Worm (Caenorhabditis elegans) whole organism, midembryonic: ENCODE measurements around the gene sri-19.

Experiments
- T22C8.4 ChIP-seq: fragments of 200-800 bp; sonication (Bioruptor generic); IDR thresholded peaks from 2 replicates; pipeline ENCODE4 v1.3.6; 2022; ENCODE audit warnings: missing genetic modification characterization, missing compliant biosample characterization
- cog-1 ChIP-seq: sonication (generic microtip); optimal IDR thresholded peaks from 2 replicates; lab custom pipeline; 2016; ENCODE audit warnings: missing genetic modification characterization, missing compliant biosample characterization
- flt-1 ChIP-seq: fragments of 200-800 bp; sonication (Bioruptor generic); IDR thresholded peaks from 2 replicates; pipeline ENCODE4 v1.3.6; 2022; ENCODE audit warnings: missing genetic modification characterization, missing compliant biosample characterization
- med-1 ChIP-seq: sonication (generic microtip); optimal IDR thresholded peaks from 2 replicates; lab custom pipeline; 2017; ENCODE audit warnings: missing genetic modification characterization, mild to moderate bottlenecking, missing compliant biosample characterization, antibody characterized with exemption, missing genetic modification reagents; ENCODE audit not compliant: insufficient read depth
- ref-1 ChIP-seq: fragments of 200-800 bp; sonication (Bioruptor generic); conservative IDR thresholded peaks from 2 replicates; pipeline ENCODE4 v1.3.6; 2022; ENCODE audit warnings: missing genetic modification reagents, missing genetic modification characterization, missing compliant biosample characterization
- tab-1 ChIP-seq: fragments of 200-800 bp; sonication (Bioruptor generic); IDR thresholded peaks from 2 replicates; pipeline ENCODE4 v1.3.6; 2022; ENCODE audit warnings: missing genetic modification characterization, missing compliant biosample characterization
- ztf-23 ChIP-seq: fragments of 200-800 bp; sonication (Bioruptor generic); IDR thresholded peaks from 2 replicates; pipeline ENCODE4 v1.3.6; 2022; ENCODE audit warnings: missing genetic modification reagents, missing genetic modification characterization, missing compliant biosample characterization

- TF ChIP-seq cog-1 (no peak), flt-1 (no peak), med-1 (GFP tag; lab: Kevin White, UChicago) (no peak), tab-1 (GFP tag; lab: Robert Waterston, UW) (no peak), ztf-23 (GFP tag; lab: Robert Waterston, UW) (no peak), ref-1 (no peak), T22C8.4 (GFP tag; lab: Robert Waterston, UW) (no peak)
Observed at ce11 chrIV:10964688-10965087, 6.5 kb downstream of the sri-19 start.
